Fruit fly (Drosophila melanogaster): ENCODE results near the gene ear.

ear gene

DNA sequence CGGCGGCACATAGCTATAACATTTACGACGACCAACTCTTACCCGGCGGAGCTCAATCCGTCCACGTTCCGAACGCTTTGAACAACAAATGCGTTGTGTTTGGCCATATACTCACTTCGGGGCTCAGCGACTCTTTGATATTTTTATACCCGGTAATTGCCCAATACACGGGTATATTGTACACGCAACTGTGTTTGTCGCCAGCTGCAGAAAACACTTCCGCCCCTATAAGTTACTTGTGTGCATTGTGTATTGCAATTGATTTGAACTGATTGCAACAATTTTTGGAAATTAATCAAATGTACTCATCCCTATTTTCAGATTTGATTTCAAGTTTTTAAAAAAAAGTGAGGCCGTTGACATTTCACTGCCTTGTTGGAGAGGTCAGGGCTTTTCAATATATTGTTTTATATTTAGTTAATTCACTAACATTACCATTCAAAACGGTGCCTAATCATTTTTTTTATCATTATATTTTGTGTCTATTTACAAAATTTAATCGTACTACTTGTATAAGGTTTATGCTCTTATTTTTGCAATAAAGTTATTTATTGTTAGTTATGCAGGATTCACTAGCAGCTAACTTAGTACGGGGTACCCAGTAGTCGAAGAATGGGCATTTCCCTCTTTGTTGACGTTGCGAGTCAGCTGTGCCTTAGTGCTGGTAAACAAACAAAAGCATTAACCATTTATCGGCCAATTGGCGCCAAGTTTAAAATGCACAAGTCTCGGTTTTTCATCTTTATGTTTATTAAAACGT lies 22.6 kb downstream of the ear start, which contains the start of gene Nagk (continued):
- no peak for TF ChIP-seq trh (GFP tag; optimal IDR thresholded peaks at IDR 0.05)
- TF ChIP-seq fd102C (GFP tag; optimal IDR thresholded peaks at IDR 0.05) = no peak
- TF ChIP-seq CG14710 (tag; optimal IDR thresholded peaks at IDR 0.05) = peak; percentile 60
- peak; percentile 67 for TF ChIP-seq Hsf (GFP tag; optimal IDR thresholded peaks at IDR 0.05)
- TF ChIP-seq Oli (tag; optimal IDR thresholded peaks at IDR 0.05) = peak; percentile 80
- TF ChIP-seq BEAF-32 (GFP tag; optimal IDR thresholded peaks at IDR 0.05) = peak; percentile 14
- no peak for TF ChIP-seq ash1 (GFP tag; optimal IDR thresholded peaks at IDR 0.05)
- peak; percentile 42 for TF ChIP-seq pum (GFP tag; optimal IDR thresholded peaks at IDR 0.05)
- TF ChIP-seq CHES-1-like (GFP tag; optimal IDR thresholded peaks at IDR 0.05) = peak; percentile 38
- no peak for TF ChIP-seq Hmx (GFP tag; optimal IDR thresholded peaks at IDR 0.05)
- TF ChIP-seq schlank (tag; optimal IDR thresholded peaks at IDR 0.05) = no peak
- TF ChIP-seq CG1647 (GFP tag; optimal IDR thresholded peaks at IDR 0.05) = no peak
- TF ChIP-seq fu2 (GFP tag; optimal IDR thresholded peaks at IDR 0.05) = peak; percentile 24
- no peak for TF ChIP-seq ham (GFP tag; IDR thresholded peaks at IDR 0.05)
- 0 out of 3 replicates have a peak, but pooled peaks have one; percentile 19 for TF ChIP-seq B-H1 (GFP tag; IDR thresholded peaks at IDR 0.05)
- no peak for TF ChIP-seq twi (tag; optimal IDR thresholded peaks at IDR 0.05)
- TF ChIP-seq pho (GFP tag; optimal IDR thresholded peaks at IDR 0.05) = peak; percentile 83
- peak; percentile 9 to 72 for TF ChIP-seq chif (GFP tag; optimal IDR thresholded peaks at IDR 0.05)
- TF ChIP-seq CG2129 (GFP tag; IDR thresholded peaks at IDR 0.05; ENCODE audit: partially characterized antibody) = no peak
- TF ChIP-seq Spps (tag; optimal IDR thresholded peaks at IDR 0.05) = peak; percentile 26
- peak; percentile 82 for TF ChIP-seq nmo (GFP tag; optimal IDR thresholded peaks at IDR 0.05)
- peak; percentile 30 for TF ChIP-seq maf-S (GFP tag; optimal IDR thresholded peaks at IDR 0.05)
- peak; percentile 50 for TF ChIP-seq CG10147 (GFP tag; optimal IDR thresholded peaks at IDR 0.05)
- TF ChIP-seq CrebB (tag; optimal IDR thresholded peaks at IDR 0.05) = peak; percentile 40
- no peak for TF ChIP-seq Tbp (GFP tag; optimal IDR thresholded peaks at IDR 0.05)
- no peak for TF ChIP-seq tap (tag; optimal IDR thresholded peaks at IDR 0.05)
- peak; percentile 81 for TF ChIP-seq CG7556 (GFP tag; optimal IDR thresholded peaks at IDR 0.05)
- TF ChIP-seq Asciz (GFP tag; optimal IDR thresholded peaks at IDR 0.05) = no peak
- TF ChIP-seq CG2116 (GFP tag; optimal IDR thresholded peaks at IDR 0.05) = peak; percentile 64
- TF ChIP-seq hbn (GFP tag; IDR thresholded peaks at IDR 0.05; ENCODE audit: partially characterized antibody) = no peak
- no peak; the same call in 1 of the 2 replicates for TF ChIP-seq Drgx (GFP tag; IDR thresholded peaks at IDR 0.05)
- peak; percentile 24; the same call in 1 of the 3 replicates for TF ChIP-seq sr (GFP tag; IDR thresholded peaks at IDR 0.05)
- TF ChIP-seq sqz (GFP tag; optimal IDR thresholded peaks at IDR 0.05) = no peak
- no peak; the same call in 1 of the 2 replicates for TF ChIP-seq Rx (GFP tag; IDR thresholded peaks at IDR 0.05)
- no peak for TF ChIP-seq Dll (GFP tag; IDR thresholded peaks at IDR 0.05; ENCODE audit: partially characterized antibody)
- TF ChIP-seq unpg (GFP tag; optimal IDR thresholded peaks at IDR 0.05) = peak; percentile 11
- peak; percentile 67 for TF ChIP-seq dmrt99B (tag; optimal IDR thresholded peaks at IDR 0.05)
- TF ChIP-seq Atf6 (GFP tag; IDR thresholded peaks at IDR 0.05) = peak; percentile 13; the same call in 1 of the 2 replicates
- TF ChIP-seq Nf-YA (GFP tag; IDR thresholded peaks at IDR 0.05) = no peak
- TF ChIP-seq HLH3B (GFP tag; IDR thresholded peaks at IDR 0.05) = peak; percentile 39
- no peak for TF ChIP-seq CG7271 (tag; optimal IDR thresholded peaks at IDR 0.05)
- no peak for TF ChIP-seq en (GFP tag; optimal IDR thresholded peaks at IDR 0.05)
- TF ChIP-seq tll (GFP tag; optimal IDR thresholded peaks at IDR 0.05) = peak in 1 of 2 experiments; percentile 2
- TF ChIP-seq Fer2 (tag; optimal IDR thresholded peaks at IDR 0.05) = no peak
- no peak for TF ChIP-seq tna (GFP tag; IDR thresholded peaks at IDR 0.05; ENCODE audit: partially characterized antibody)
- TF ChIP-seq grn (GFP tag; optimal IDR thresholded peaks at IDR 0.05) = no peak
- peak; percentile 27 for TF ChIP-seq CG2202 (tag; optimal IDR thresholded peaks at IDR 0.05)
- TF ChIP-seq D (optimal IDR thresholded peaks at IDR 0.05) = no peak
- peak; percentile 62 for TF ChIP-seq D (GFP tag; optimal IDR thresholded peaks at IDR 0.05)
